Worm (Caenorhabditis elegans) whole organism, mixed stage, embryonic: ENCODE results near the gene col-119.

Source experiments
- ceh-83 ChIP-seq: fragments of 200-800 bp; sonication (Bioruptor generic); optimal IDR thresholded peaks from 2 replicates; lab custom pipeline; 2018; ENCODE audit warnings: mild to moderate bottlenecking, missing genetic modification characterization, missing compliant biosample characterization
- ham-2 ChIP-seq: fragments of 200-800 bp; sonication (Bioruptor generic); optimal IDR thresholded peaks from 2 replicates; lab custom pipeline; 2018; ENCODE audit warnings: mild to moderate bottlenecking, missing genetic modification characterization, missing compliant biosample characterization
- nhr-237 ChIP-seq: fragments of 150-350 bp; optimal IDR thresholded peaks from 2 replicates; lab custom pipeline; 2014; ENCODE audit warnings: missing biosample characterization, missing genetic modification characterization
- unc-120 ChIP-seq: sonication (generic microtip); optimal IDR thresholded peaks from 2 replicates; lab custom pipeline; 2017; ENCODE audit warnings: missing genetic modification characterization, missing compliant biosample characterization; ENCODE audit not compliant: poor library complexity, severe bottlenecking
- unc-39 ChIP-seq: fragments of 150-350 bp; optimal IDR thresholded peaks from 2 replicates; lab custom pipeline; 2014; ENCODE audit warnings: missing biosample characterization, missing genetic modification characterization
- ztf-11 ChIP-seq: fragments of 150-350 bp; optimal IDR thresholded peaks from 2 replicates; lab custom pipeline; 2014; ENCODE audit warnings: missing biosample characterization, missing genetic modification characterization

Gene col-119

ce11 chrIV:8933575-8933974 is 46.0 kb downstream of the col-119 start, which contains the start of gene D1046.4:
D1046.4 (plus strand) TSS chrIV:8933875.
- TF ChIP-seq ceh-83 (GFP tag; lab: Kevin White, UChicago) (no peak), nhr-237 (no peak), ham-2 (GFP tag; lab: Kevin White, UChicago) (no peak), ztf-11 (no peak), unc-120 (no peak)

ce11 chrIV:8929942-8930492 is 49.6 kb downstream of the col-119 start, which contains the start of the genes D1046.18 and slc-25A26:
D1046.18 (plus strand) TSS chrIV:8930242.
slc-25A26 (plus strand) TSS chrIV:8930442.
- no peak for TF ChIP-seq unc-39 (tag; lab: Kevin White, UChicago)
